Fruit fly (Drosophila melanogaster): Measurements from ENCODE around the gene Liprin-alpha.

DNA sequence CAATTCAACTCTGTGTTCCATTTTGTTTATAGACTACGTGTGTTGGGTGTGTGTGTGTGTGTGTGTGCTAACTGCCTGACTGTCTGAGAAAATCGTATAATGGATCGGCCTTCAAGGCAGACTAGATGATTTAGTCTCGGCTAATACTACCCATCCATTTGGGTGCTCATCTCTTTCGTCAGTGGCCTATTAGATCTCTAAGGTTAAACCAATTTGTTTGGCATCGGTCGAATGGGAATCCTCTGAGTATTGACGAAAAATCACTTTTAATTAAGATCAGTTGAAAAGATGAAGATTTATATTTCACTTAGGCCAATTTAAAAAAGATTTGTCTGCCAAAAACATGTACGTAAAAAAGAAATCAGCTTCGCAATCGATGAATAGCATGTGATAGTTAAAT, 21.8 kb downstream of the Liprin-alpha start, which contains the start of gene CG31910:
- TF ChIP-seq psq (optimal IDR thresholded peaks at IDR 0.05), result no peak
- TF ChIP-seq Sin3A (optimal IDR thresholded peaks at IDR 0.05), result no peak
- no peak for TF ChIP-seq h (optimal IDR thresholded peaks at IDR 0.05)
- no peak for TF ChIP-seq Myc (optimal IDR thresholded peaks at IDR 0.05)

Data from Kc167 (cell line).